Worm (Caenorhabditis elegans): ENCODE data around the gene F58E2.3.
A peak's percentile ranks its signal among the peaks of the same experiment; 100 is the strongest.

The F58E2.3 gene

ce11 chrIV:3516586-3516985 is 49.4 kb downstream of the F58E2.3 start, which contains the start of gene unc-33:
TSS of gene unc-33 (plus strand) at chrIV:3516886.
- TF ChIP-seq nhr-25 (tag; optimal IDR thresholded peaks at IDR 0.05), result no peak
- no peak for TF ChIP-seq lsy-2 (tag; optimal IDR thresholded peaks at IDR 0.05)
- no peak for TF ChIP-seq elt-1 (tag; optimal IDR thresholded peaks at IDR 0.05)
- no peak for TF ChIP-seq skn-1 (tag; optimal IDR thresholded peaks at IDR 0.05)
- TF ChIP-seq mab-5 (tag; optimal IDR thresholded peaks at IDR 0.05), result no peak

ce11 chrIV:3517582-3517981 is 50.4 kb downstream of the F58E2.3 start:
- TF ChIP-seq ama-1 (optimal IDR thresholded peaks at IDR 0.05) (no peak), unc-62 (GFP tag; optimal IDR thresholded peaks at IDR 0.05) (no peak), ztf-1 (GFP tag; conservative IDR thresholded peaks at IDR 0.05) (no peak), mbf-1 (tag; optimal IDR thresholded peaks at IDR 0.05) (no peak), elt-1 (tag; optimal IDR thresholded peaks at IDR 0.05) (no peak), ztf-11 (tag; optimal IDR thresholded peaks at IDR 0.05) (no peak), nhr-21 (tag; optimal IDR thresholded peaks at IDR 0.05) (no peak), sma-9 (GFP tag; optimal IDR thresholded peaks at IDR 0.05) (no peak), sma-9 (tag; optimal IDR thresholded peaks at IDR 0.05) (no peak), lin-13 (GFP tag; optimal IDR thresholded peaks at IDR 0.05) (no peak), mdl-1 (tag; optimal IDR thresholded peaks at IDR 0.05) (no peak), nhr-129 (tag; optimal IDR thresholded peaks at IDR 0.05) (no peak), nhr-12 (tag; optimal IDR thresholded peaks at IDR 0.05) (no peak), ztf-4 (tag; optimal IDR thresholded peaks at IDR 0.05) (no peak), nhr-25 (tag; optimal IDR thresholded peaks at IDR 0.05) (no peak), mab-5 (tag; optimal IDR thresholded peaks at IDR 0.05) (no peak)

ce11 chrIV:3519352-3519751 is 52.1 kb downstream of the F58E2.3 start:
- TF ChIP-seq C34F6.9 (tag; optimal IDR thresholded peaks at IDR 0.05) (peak; percentile 52), zag-1 (tag; optimal IDR thresholded peaks at IDR 0.05) (peak; percentile 53), nhr-12 (tag; optimal IDR thresholded peaks at IDR 0.05) (no peak), lsy-2 (tag; optimal IDR thresholded peaks at IDR 0.05) (peak; percentile 20 to 62), unc-55 (GFP tag; optimal IDR thresholded peaks at IDR 0.05) (peak; percentile 51), Y55F3AM.14 (GFP tag; optimal IDR thresholded peaks at IDR 0.05) (no peak), F13H6.1 (tag; optimal IDR thresholded peaks at IDR 0.05) (peak; percentile 43), snpc-4 (tag; optimal IDR thresholded peaks at IDR 0.05) (peak; percentile 93), sma-9 (GFP tag; optimal IDR thresholded peaks at IDR 0.05) (peak; percentile 8), sma-9 (tag; optimal IDR thresholded peaks at IDR 0.05) (no peak), dmd-4 (tag; optimal IDR thresholded peaks at IDR 0.05) (no peak), gmeb-1 (tag; optimal IDR thresholded peaks at IDR 0.05) (peak; percentile 29), nhr-237 (tag; optimal IDR thresholded peaks at IDR 0.05) (no peak), sem-4 (tag; optimal IDR thresholded peaks at IDR 0.05) (peak; percentile 47), mab-5 (tag; optimal IDR thresholded peaks at IDR 0.05) (peak; percentile 24), egl-27 (tag; optimal IDR thresholded peaks at IDR 0.05) (peak; percentile 35)
